Fruit fly (Drosophila melanogaster) S2 (cell line): Measurements from ENCODE around the gene CG6230.

Source experiments
- CG8478 ChIP-seq: fragments of >200 bp; optimal IDR thresholded peaks from 2 replicates; lab custom pipeline; 2018
- CTCF ChIP-seq, 2 experiments: fragments of >200 bp; optimal IDR thresholded peaks; 2 replicates each; lab custom pipeline; 2018

DNA sequence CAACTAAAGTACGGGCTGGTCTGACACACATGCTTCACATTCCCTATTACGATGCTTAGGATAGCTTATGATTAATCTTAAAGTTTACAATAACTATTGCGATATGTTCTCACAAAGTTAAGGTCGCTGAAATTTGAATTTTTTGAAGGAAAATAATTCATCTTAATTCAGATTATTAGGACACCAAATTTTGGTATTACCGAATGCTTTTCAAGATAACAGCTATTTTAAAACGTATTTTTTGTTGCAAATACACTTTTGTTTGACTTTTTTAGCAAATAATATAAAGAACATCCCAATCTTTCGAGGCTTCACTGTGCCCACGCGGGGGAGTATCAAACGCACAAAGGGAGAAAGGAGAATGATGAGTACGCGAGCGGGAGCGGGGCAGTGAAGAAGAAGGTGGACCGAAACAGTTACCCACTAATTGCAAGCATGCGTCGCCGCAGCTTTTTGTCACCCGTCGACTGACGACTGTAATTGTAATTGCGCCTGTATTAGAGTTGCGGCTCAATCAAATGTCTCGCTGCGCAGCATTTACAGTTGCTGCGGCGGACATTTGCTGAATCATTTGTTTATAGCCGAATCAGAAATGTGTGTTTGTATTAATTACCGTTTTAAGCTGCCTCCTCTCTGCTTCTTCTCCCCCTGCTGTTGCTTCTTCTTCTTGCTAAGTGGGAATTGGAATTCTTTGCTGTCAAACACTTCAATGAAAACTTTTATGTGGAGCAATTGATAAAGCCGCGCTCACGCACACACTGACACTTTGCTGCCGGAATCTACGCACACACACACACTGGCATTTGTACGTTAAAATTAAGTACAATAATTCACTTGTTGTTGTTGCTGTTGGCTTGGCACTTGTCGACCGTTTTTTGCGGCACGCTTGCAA is 53.9 kb downstream of the CG6230 start:
- TF ChIP-seq CG8478 (no peak), CTCF (optimal IDR thresholded peaks at IDR 0.05; lab: Kevin White, UChicago) (no peak)
